Fruit fly (Drosophila melanogaster) S2 (cell line): ENCODE measurements around the gene Nfs1.

ENCODE experiments used
- CG8478 ChIP-seq: fragments of >200 bp; optimal IDR thresholded peaks from 2 replicates; lab custom pipeline; 2018
- CTCF ChIP-seq, 2 experiments: fragments of >200 bp; optimal IDR thresholded peaks; 2 replicates each; lab custom pipeline; 2018

dm6 chr2L:11981210-11981609, 18.2 kb upstream of the Nfs1 start, which contains the start of gene CG16965:
- TF ChIP-seq CG8478 (no peak), CTCF (optimal IDR thresholded peaks at IDR 0.05; lab: Kevin White, UChicago) (no peak)
